Fruit fly (Drosophila melanogaster) whole organism, larva: ENCODE measurements around the gene Spn28F.

Source experiments
- noc ChIP-seq: fragments of 200-800 bp; sonication (Bioruptor generic); optimal IDR thresholded peaks from 3 replicates; lab custom pipeline; 2019; ENCODE audit warnings: missing biosample characterization, mild to moderate bottlenecking, missing genetic modification characterization, moderate library complexity

Spn28F gene

dm6 chr2L:8270916-8271315 is 29.3 kb upstream of the Spn28F start:
- TF ChIP-seq noc (tag; lab: Kevin White, UChicago), result no peak

- TF ChIP-seq noc (tag; lab: Kevin White, UChicago), result no peak
Measured at dm6 chr2L:8268679-8269078, 27.1 kb upstream of the Spn28F start.

- TF ChIP-seq noc (tag; lab: Kevin White, UChicago), result no peak
Measured at dm6 chr2L:8266670-8267435, 25.3 kb upstream of the Spn28F start.

dm6 chr2L:8266145-8266544 is 24.5 kb upstream of the Spn28F start:
- TF ChIP-seq noc (tag; lab: Kevin White, UChicago), result no peak

dm6 chr2L:8257401-8258266 is 16.0 kb upstream of the Spn28F start, which contains the start of gene CG8086:
Gene CG8086, minus strand, starts transcription at chr2L:8257502.
- TF ChIP-seq noc (tag; lab: Kevin White, UChicago), result no peak

dm6 chr2L:8255406-8255805 is 13.8 kb upstream of the Spn28F start:
- TF ChIP-seq noc (tag; lab: Kevin White, UChicago), result peak; percentile 80

- no peak for TF ChIP-seq noc (tag; lab: Kevin White, UChicago)
Measured at dm6 chr2L:8243903-8244302, 2.3 kb upstream of the Spn28F start, which contains the start of gene CG43057. Gene CG43057, minus strand, starts transcription at chr2L:8244003.

dm6 chr2L:8242186-8242585 is 586 bp upstream of the Spn28F start, which contains the start of gene CG14277:
Gene CG14277, plus strand, starts transcription at chr2L:8242486.
- TF ChIP-seq noc (tag; lab: Kevin White, UChicago), result no peak

dm6 chr2L:8239712-8240245 is 1.8 kb downstream of the Spn28F start, which contains the start of gene Pvr:
Gene Pvr, minus strand, starts transcription at chr2L:8239878.
- TF ChIP-seq noc (tag; lab: Kevin White, UChicago), result no peak

dm6 chr2L:8239032-8239650 is 2.5 kb downstream of the Spn28F start:
- TF ChIP-seq noc (tag; lab: Kevin White, UChicago), result peak; percentile 30

- TF ChIP-seq noc (tag; lab: Kevin White, UChicago), result no peak
Measured at dm6 chr2L:8233571-8233970, 8.0 kb downstream of the Spn28F start.

- no peak for TF ChIP-seq noc (tag; lab: Kevin White, UChicago)
Measured at dm6 chr2L:8232389-8232788, 9.2 kb downstream of the Spn28F start.

dm6 chr2L:8230255-8230654 is 11.3 kb downstream of the Spn28F start:
- TF ChIP-seq noc (tag; lab: Kevin White, UChicago), result no peak

dm6 chr2L:8229628-8230027 is 12.0 kb downstream of the Spn28F start:
- TF ChIP-seq noc (tag; lab: Kevin White, UChicago), result peak; percentile 79

- no peak for TF ChIP-seq noc (tag; lab: Kevin White, UChicago)
Measured at dm6 chr2L:8229134-8229533, 12.5 kb downstream of the Spn28F start.
